Fruit fly (Drosophila melanogaster): ENCODE data around the gene Atg18a.

The Atg18a gene

dm6 chr3L:8137448-8137906 is 49.2 kb upstream of the Atg18a start, which contains the start of the genes Setx and mus301 (continued):
- TF ChIP-seq trh (GFP tag; optimal IDR thresholded peaks at IDR 0.05) (peak; percentile 69), ash1 (GFP tag; optimal IDR thresholded peaks at IDR 0.05) (no peak), CG15073 (GFP tag; optimal IDR thresholded peaks at IDR 0.05) (peak; percentile 20), lola (GFP tag; optimal IDR thresholded peaks at IDR 0.05) (peak in 1 of 3 experiments; percentile 74), stwl (tag; optimal IDR thresholded peaks at IDR 0.05) (peak; percentile 78), CG32772 (GFP tag; IDR thresholded peaks at IDR 0.05) (peak; percentile 66), crc (GFP tag; optimal IDR thresholded peaks at IDR 0.05) (peak; percentile 47), tap (tag; optimal IDR thresholded peaks at IDR 0.05) (no peak), Dbx (GFP tag; IDR thresholded peaks at IDR 0.05) (peak; percentile 88), CG34422 (GFP tag; IDR thresholded peaks at IDR 0.05) (peak; percentile 63; the same call in 2 of the 3 replicates), Kr (GFP tag; optimal IDR thresholded peaks at IDR 0.05) (no peak), CG31224 (GFP tag; IDR thresholded peaks at IDR 0.05) (peak; percentile 52; the same call in 1 of the 2 replicates), CG17361 (GFP tag; IDR thresholded peaks at IDR 0.05) (no peak; the same call in 2 of the 3 replicates), pan (optimal IDR thresholded peaks at IDR 0.05) (no peak), pan (GFP tag; optimal IDR thresholded peaks at IDR 0.05 in 1 of 2, IDR thresholded peaks at IDR 0.05 in 1 of 2) (peak in 1 of 2 experiments; percentile 61), Adf1 (GFP tag; IDR thresholded peaks at IDR 0.05) (peak; percentile 41), CG2129 (GFP tag; IDR thresholded peaks at IDR 0.05; ENCODE audit: partially characterized antibody) (no peak), B-H1 (GFP tag; IDR thresholded peaks at IDR 0.05) (peak; percentile 58; the same call in 2 of the 3 replicates), CG8281 (tag; optimal IDR thresholded peaks at IDR 0.05) (no peak), HmgD (GFP tag; optimal IDR thresholded peaks at IDR 0.05) (peak; percentile 88), br (optimal IDR thresholded peaks at IDR 0.05) (no peak), ssp (GFP tag; IDR thresholded peaks at IDR 0.05) (peak; percentile 72), CG10462 (GFP tag; optimal IDR thresholded peaks at IDR 0.05) (peak; percentile 69), CG3407 (GFP tag; optimal IDR thresholded peaks at IDR 0.05) (peak; percentile 59), CTCF (GFP tag; optimal IDR thresholded peaks at IDR 0.05) (peak; percentile 58), Gsc (GFP tag; IDR thresholded peaks at IDR 0.05) (0 out of 2 replicates have a peak, but pooled peaks have one; percentile 27), Oaz (GFP tag; IDR thresholded peaks at IDR 0.05) (0 out of 2 replicates have a peak, but pooled peaks have one; percentile 20), CG9932 (GFP tag; IDR thresholded peaks at IDR 0.05) (peak; percentile 94), CG1529 (GFP tag; optimal IDR thresholded peaks at IDR 0.05) (peak; percentile 21), CG8478 (optimal IDR thresholded peaks at IDR 0.05) (no peak), H2.0 (GFP tag; IDR thresholded peaks at IDR 0.05) (peak; percentile 62), CG6272 (GFP tag; IDR thresholded peaks at IDR 0.05) (peak; percentile 73), Atf-2 (GFP tag; optimal IDR thresholded peaks at IDR 0.05) (peak; percentile 74), da (GFP tag; optimal IDR thresholded peaks at IDR 0.05) (peak; percentile 72), CG7372 (GFP tag; IDR thresholded peaks at IDR 0.05) (peak; percentile 80), E2f2 (GFP tag; IDR thresholded peaks at IDR 0.05) (peak; percentile 91), Xrp1 (GFP tag; IDR thresholded peaks at IDR 0.05) (peak; percentile 79), ab (GFP tag; optimal IDR thresholded peaks at IDR 0.05) (peak; percentile 65), Rfx (GFP tag; IDR thresholded peaks at IDR 0.05) (peak; percentile 89), Bteb2 (GFP tag; optimal IDR thresholded peaks at IDR 0.05) (peak; percentile 89), ERR (GFP tag; optimal IDR thresholded peaks at IDR 0.05) (peak; percentile 60), bowl (GFP tag; IDR thresholded peaks at IDR 0.05) (no peak), gfzf (GFP tag; optimal IDR thresholded peaks at IDR 0.05) (peak; percentile 92), PHDP (tag; optimal IDR thresholded peaks at IDR 0.05) (no peak), Meics (GFP tag; optimal IDR thresholded peaks at IDR 0.05) (peak; percentile 77), CG7987 (GFP tag; optimal IDR thresholded peaks at IDR 0.05) (peak; percentile 61), HLH3B (GFP tag; IDR thresholded peaks at IDR 0.05) (peak; percentile 55), CG15514 (GFP tag; optimal IDR thresholded peaks at IDR 0.05) (peak; percentile 86), z (GFP tag; IDR thresholded peaks at IDR 0.05) (no peak), CG14050 (GFP tag; IDR thresholded peaks at IDR 0.05) (0 out of 3 replicates have a peak, but pooled peaks have one; percentile 10), NK7.1 (GFP tag; optimal IDR thresholded peaks at IDR 0.05) (peak; percentile 23), maf-S (GFP tag; optimal IDR thresholded peaks at IDR 0.05) (peak; percentile 79), CG1647 (GFP tag; optimal IDR thresholded peaks at IDR 0.05) (peak; percentile 89)

Measured in whole organism, embryonic.